Worm (Caenorhabditis elegans): ENCODE measurements around the gene npp-16.

npp-16 gene

DNA sequence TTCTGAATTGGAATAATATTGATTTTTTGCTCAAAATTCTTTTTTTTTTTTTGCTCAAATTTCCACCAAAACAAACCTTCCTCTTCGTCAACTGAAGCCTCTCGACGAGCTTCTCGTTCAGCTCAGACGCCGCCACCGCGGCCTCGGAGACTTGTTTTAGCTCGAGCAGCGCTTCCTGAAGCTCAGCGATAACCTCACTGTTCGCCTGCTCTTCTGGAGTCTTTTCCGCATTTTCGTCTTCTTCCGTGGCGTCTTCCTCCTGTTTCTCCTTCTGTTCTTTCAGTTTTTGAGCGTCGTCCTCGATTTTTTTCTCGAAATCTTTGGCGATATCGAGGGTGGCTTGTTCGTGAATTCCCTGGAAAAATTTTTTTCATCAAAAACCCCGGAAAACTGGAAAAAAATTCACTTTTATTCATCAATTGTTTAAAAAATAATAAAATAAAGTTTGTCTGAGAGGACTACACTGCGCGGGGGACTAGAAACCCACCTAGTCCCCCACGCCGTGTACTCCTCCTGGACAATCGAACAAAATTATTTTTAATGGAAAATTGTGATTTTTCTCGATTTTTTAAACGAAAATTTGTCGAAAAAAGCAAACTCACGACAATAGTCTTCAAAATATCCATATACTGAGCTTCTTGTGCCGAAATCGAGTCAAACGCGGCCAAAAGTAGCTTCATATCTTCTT, 30.5 kb downstream of the npp-16 start (continued):
- TF ChIP-seq mes-2 (tag; optimal IDR thresholded peaks at IDR 0.05; ENCODE audit: poor library complexity, severe bottlenecking), result peak; percentile 100
- TF ChIP-seq hlh-11 (tag; optimal IDR thresholded peaks at IDR 0.05), result peak; percentile 51
- peak; percentile 78 for TF ChIP-seq mep-1 (tag; optimal IDR thresholded peaks at IDR 0.05)
- peak; percentile 93 for TF ChIP-seq unc-130 (GFP tag; optimal IDR thresholded peaks at IDR 0.05)
- no peak for TF ChIP-seq F44E2.7 (GFP tag; IDR thresholded peaks at IDR 0.05)
- peak; percentile 86; the same call in 1 of the 2 replicates for TF ChIP-seq zfp-3 (GFP tag; conservative IDR thresholded peaks at IDR 0.05)
- TF ChIP-seq hif-1 (tag; optimal IDR thresholded peaks at IDR 0.05), result peak in 1 of 2 experiments; percentile 91
- peak; percentile 20 for TF ChIP-seq nhr-48 (tag; optimal IDR thresholded peaks at IDR 0.05)
- peak in 1 of 2 experiments; percentile 85; a peak in 1 of 4 replicates for TF ChIP-seq madf-5 (GFP tag; IDR thresholded peaks at IDR 0.05)
- peak; percentile 98 for TF ChIP-seq ZK337.2 (GFP tag; IDR thresholded peaks at IDR 0.05)
- TF ChIP-seq aly-2 (tag; optimal IDR thresholded peaks at IDR 0.05), result no peak
- peak; percentile 28 for TF ChIP-seq ceh-32 (tag; optimal IDR thresholded peaks at IDR 0.05; ENCODE audit: poor library complexity)
- TF ChIP-seq tra-1 (GFP tag; IDR thresholded peaks at IDR 0.05), result peak; percentile 85; the same call in 1 of the 2 replicates
- TF ChIP-seq ctbp-1 (GFP tag; IDR thresholded peaks at IDR 0.05), result peak; percentile 61; the same call in 1 of the 2 replicates
- peak; percentile 41 for TF ChIP-seq lir-3 (tag; optimal IDR thresholded peaks at IDR 0.05)
- TF ChIP-seq madf-9 (GFP tag; conservative IDR thresholded peaks at IDR 0.05), result peak; percentile 81
- TF ChIP-seq zfp-2 (tag; optimal IDR thresholded peaks at IDR 0.05), result peak; percentile 13
- peak; percentile 24 for TF ChIP-seq lin-13 (GFP tag; optimal IDR thresholded peaks at IDR 0.05)
- TF ChIP-seq T26A8.4 (GFP tag; IDR thresholded peaks at IDR 0.05), result 0 out of 2 replicates have a peak, but pooled peaks have one; percentile 53
- peak; percentile 91 for TF ChIP-seq tag-97 (GFP tag; IDR thresholded peaks at IDR 0.05)
- no peak for TF ChIP-seq attf-4 (tag; optimal IDR thresholded peaks at IDR 0.05)
- peak; percentile 80 for TF ChIP-seq lin-38 (GFP tag; IDR thresholded peaks at IDR 0.05)
- no peak for TF ChIP-seq mdl-1 (tag; optimal IDR thresholded peaks at IDR 0.05)
- no peak for TF ChIP-seq daf-8 (GFP tag; IDR thresholded peaks at IDR 0.05)
- peak in 1 of 2 experiments; percentile 54 for TF ChIP-seq daf-16 (GFP tag; optimal IDR thresholded peaks at IDR 0.05)
- no peak for TF ChIP-seq daf-16 (tag; optimal IDR thresholded peaks at IDR 0.05)
- TF ChIP-seq dmd-9 (GFP tag; IDR thresholded peaks at IDR 0.05), result peak; percentile 96
- peak; percentile 73 for TF ChIP-seq rbr-2 (tag; optimal IDR thresholded peaks at IDR 0.05)
- no peak for TF ChIP-seq zag-1 (tag; optimal IDR thresholded peaks at IDR 0.05)

DNA sequence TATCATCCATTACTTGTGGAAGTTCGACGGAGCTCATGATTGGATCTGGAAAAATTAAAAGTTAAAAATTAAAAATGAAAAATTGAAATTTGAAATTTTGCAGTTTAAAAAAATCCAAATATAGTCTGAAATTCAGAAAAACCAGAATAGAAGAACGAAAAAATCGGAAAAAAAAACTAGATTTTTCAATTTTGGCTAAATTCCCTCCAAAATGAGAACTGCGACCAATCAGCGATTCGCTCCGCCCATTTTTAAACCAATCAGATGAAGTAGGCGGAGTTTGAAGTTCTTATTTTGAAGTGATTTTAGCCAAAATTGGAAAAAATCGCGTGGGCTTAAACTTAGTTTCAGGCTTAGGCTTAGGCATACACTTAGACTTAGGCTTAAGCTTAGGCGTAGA, 31.2 kb downstream of the npp-16 start, which contains the start of gene Y56A3A.7:
Gene Y56A3A.7 (minus strand): TSS at position 47 of the 400 bp plus-strand sequence.
- no peak for TF ChIP-seq vab-7 (GFP tag; IDR thresholded peaks at IDR 0.05)
- TF ChIP-seq aha-1 (tag), result peak; percentile 53

DNA sequence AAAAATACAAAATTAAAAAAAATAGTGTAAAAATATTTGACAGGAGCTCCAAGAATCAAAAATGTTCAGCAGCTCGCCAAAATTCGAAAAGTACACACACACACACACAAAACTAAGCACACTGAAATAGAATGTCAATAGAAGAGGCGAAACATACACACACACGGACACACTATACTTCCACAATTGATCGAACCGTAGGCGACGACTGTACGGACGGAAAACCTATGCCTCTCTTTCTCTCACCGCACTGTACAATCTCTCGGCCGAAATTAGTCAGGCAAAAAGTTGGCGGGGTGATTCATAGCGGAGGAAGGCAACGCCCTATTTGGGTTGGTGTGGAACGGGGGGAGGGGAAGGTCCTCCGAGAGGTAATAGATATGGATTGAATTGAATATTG, 31.8 kb downstream of the npp-16 start:
- TF ChIP-seq ceh-20 (GFP tag; IDR thresholded peaks at IDR 0.05) (no peak), mdt-29 (GFP tag; IDR thresholded peaks at IDR 0.05) (no peak), hlh-11 (tag; optimal IDR thresholded peaks at IDR 0.05) (peak; percentile 62), unc-39 (tag; optimal IDR thresholded peaks at IDR 0.05) (no peak), nhr-76 (tag; optimal IDR thresholded peaks at IDR 0.05) (no peak), lin-13 (GFP tag; optimal IDR thresholded peaks at IDR 0.05) (peak; percentile 5), cey-2 (tag; optimal IDR thresholded peaks at IDR 0.05; ENCODE audit: borderline replicate concordance, insufficient read depth) (no peak), mep-1 (tag; optimal IDR thresholded peaks at IDR 0.05) (peak; percentile 54), lin-39 (tag; optimal IDR thresholded peaks at IDR 0.05) (no peak), nhr-6 (tag; optimal IDR thresholded peaks at IDR 0.05) (peak; percentile 69), arid-1 (GFP tag; conservative IDR thresholded peaks at IDR 0.05) (no peak), pha-4 (GFP tag; IDR thresholded peaks at IDR 0.05) (no peak), pha-4 (tag; optimal IDR thresholded peaks at IDR 0.05) (peak; percentile 60), pqm-1 (tag; optimal IDR thresholded peaks at IDR 0.05) (peak; percentile 58), rbr-2 (tag; optimal IDR thresholded peaks at IDR 0.05) (no peak), lsy-2 (tag; optimal IDR thresholded peaks at IDR 0.05) (peak in 1 of 2 experiments; percentile 22), F44E2.7 (GFP tag; IDR thresholded peaks at IDR 0.05) (no peak), php-3 (GFP tag; IDR thresholded peaks at IDR 0.05) (0 out of 2 replicates have a peak, but pooled peaks have one; percentile 33), nhr-28 (tag; optimal IDR thresholded peaks at IDR 0.05) (peak; percentile 87), daf-16 (GFP tag; optimal IDR thresholded peaks at IDR 0.05) (no peak), daf-16 (tag; optimal IDR thresholded peaks at IDR 0.05) (peak; percentile 64), mes-2 (tag; optimal IDR thresholded peaks at IDR 0.05; ENCODE audit: poor library complexity, severe bottlenecking) (peak; percentile 61), dmd-6 (GFP tag; IDR thresholded peaks at IDR 0.05) (peak; percentile 39; the same call in 1 of the 2 replicates)
